Fruit fly (Drosophila melanogaster) Kc167 (cell line): ENCODE data around the gene RpS6.

Experiments used
- h ChIP-seq: fragments of >200 bp; optimal IDR thresholded peaks from 3 replicates; lab custom pipeline; 2018; ENCODE audit warnings: missing external identifiers
- psq ChIP-seq: fragments of >200 bp; optimal IDR thresholded peaks from 2 replicates; lab custom pipeline; 2017; ENCODE audit warnings: missing external identifiers

DNA sequence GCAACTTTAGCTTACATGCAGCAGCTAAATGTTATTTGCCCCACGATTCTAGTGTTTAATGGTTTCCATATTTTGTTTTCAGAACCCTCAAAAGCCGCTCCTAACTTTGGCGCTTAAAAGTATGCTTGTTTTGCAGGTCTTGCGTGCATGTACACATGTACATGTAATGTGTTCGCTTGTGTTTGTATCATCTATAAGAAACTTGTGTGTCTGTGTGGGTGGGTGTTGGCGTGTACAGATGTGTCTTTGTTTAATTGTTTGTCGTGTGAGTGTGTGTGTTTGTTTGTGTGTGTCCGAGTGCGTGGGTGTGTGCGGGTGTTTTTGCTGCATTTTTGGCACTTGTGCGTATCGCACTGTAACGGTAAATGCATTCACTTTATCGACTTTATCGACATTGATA, 21.9 kb upstream of the RpS6 start:
- TF ChIP-seq h (lab: Kevin White, UChicago) (no peak), psq (lab: Kevin White, UChicago) (no peak)
